Worm (Caenorhabditis elegans) whole organism, L2 larva: Measurements from ENCODE around the gene C06B3.16.
A peak's percentile ranks its signal among the peaks of the same experiment; 100 is the strongest.

Experiments
- C34F6.9 ChIP-seq: fragments of 150-350 bp; optimal IDR thresholded peaks from 2 replicates; lab custom pipeline; 2014; ENCODE audit warnings: missing biosample characterization, missing genetic modification characterization
- R02D3.7 ChIP-seq: fragments of 150-350 bp; optimal IDR thresholded peaks from 2 replicates; lab custom pipeline; 2014; ENCODE audit warnings: missing biosample characterization, missing genetic modification characterization
- Y55F3AM.14 ChIP-seq: fragments of 200-800 bp; sonication (Bioruptor generic); optimal IDR thresholded peaks from 2 replicates; lab custom pipeline; 2018; ENCODE audit warnings: mild to moderate bottlenecking, missing genetic modification characterization, missing compliant biosample characterization
- alr-1 ChIP-seq: fragments of 150-350 bp; optimal IDR thresholded peaks from 2 replicates; lab custom pipeline; 2014; ENCODE audit warnings: missing biosample characterization, missing genetic modification characterization
- blmp-1 ChIP-seq: sonication (generic microtip); optimal IDR thresholded peaks from 2 replicates; lab custom pipeline; 2017; ENCODE audit warnings: missing genetic modification characterization, mild to moderate bottlenecking, missing compliant biosample characterization, antibody characterized with exemption, moderate library complexity; ENCODE audit not compliant: insufficient read depth
- ceh-16 ChIP-seq: fragments of 150-350 bp; optimal IDR thresholded peaks from 2 replicates; lab custom pipeline; 2014; ENCODE audit warnings: missing biosample characterization, missing genetic modification characterization
- crh-2 ChIP-seq: sonication (generic microtip); optimal IDR thresholded peaks from 2 replicates; lab custom pipeline; 2017; ENCODE audit warnings: missing biosample characterization, missing genetic modification characterization
- fos-1 ChIP-seq: fragments of 150-350 bp; optimal IDR thresholded peaks from 2 replicates; lab custom pipeline; 2014; ENCODE audit warnings: missing biosample characterization, missing genetic modification characterization
- gmeb-1 ChIP-seq: fragments of 150-350 bp; optimal IDR thresholded peaks from 2 replicates; lab custom pipeline; 2014; ENCODE audit warnings: missing biosample characterization, missing genetic modification characterization
- lsy-2 ChIP-seq, 2 experiments: fragments of 150-350 bp in 1 of 2; sonication (generic microtip) in 1 of 2; optimal IDR thresholded peaks; 2 replicates each; lab custom pipeline; 2014 to 2017; ENCODE audit warnings: missing biosample characterization in 2 of 2, missing genetic modification characterization in 2 of 2
- nhr-10 ChIP-seq: sonication (generic microtip); optimal IDR thresholded peaks from 2 replicates; lab custom pipeline; 2017; ENCODE audit warnings: missing biosample characterization, missing genetic modification characterization
- nhr-11 ChIP-seq: fragments of 150-350 bp; optimal IDR thresholded peaks from 2 replicates; lab custom pipeline; 2014; ENCODE audit warnings: missing biosample characterization, missing genetic modification characterization
- nhr-129 ChIP-seq: fragments of 150-350 bp; optimal IDR thresholded peaks from 2 replicates; lab custom pipeline; 2014; ENCODE audit warnings: missing biosample characterization, missing genetic modification characterization
- nhr-21 ChIP-seq: fragments of 150-350 bp; optimal IDR thresholded peaks from 2 replicates; lab custom pipeline; 2014; ENCODE audit warnings: missing biosample characterization, missing genetic modification characterization
- nhr-23 ChIP-seq: fragments of 150-350 bp; optimal IDR thresholded peaks from 2 replicates; lab custom pipeline; 2014; ENCODE audit warnings: missing biosample characterization, missing genetic modification reagents, missing genetic modification characterization
- nhr-25 ChIP-seq: fragments of 150-350 bp; sonication (generic microtip); optimal IDR thresholded peaks from 3 replicates; lab custom pipeline; 2014; ENCODE audit warnings: missing biosample characterization, missing genetic modification characterization
- nhr-6 ChIP-seq: fragments of 150-350 bp; optimal IDR thresholded peaks from 2 replicates; lab custom pipeline; 2014; ENCODE audit warnings: missing biosample characterization, missing genetic modification characterization
- peb-1 ChIP-seq: fragments of 150-350 bp; optimal IDR thresholded peaks from 2 replicates; lab custom pipeline; 2014; ENCODE audit warnings: missing biosample characterization, missing genetic modification characterization
- sem-4 ChIP-seq: fragments of 150-350 bp; optimal IDR thresholded peaks from 2 replicates; lab custom pipeline; 2014; ENCODE audit warnings: missing biosample characterization, missing genetic modification reagents, missing genetic modification characterization
- sma-9 ChIP-seq, 2 experiments: fragments of 150-350 bp in 1 of 2; sonication (generic microtip) in 1 of 2; optimal IDR thresholded peaks; 2 replicates each; lab custom pipeline; 2014 to 2016; ENCODE audit warnings: missing genetic modification characterization in 2 of 2, mild to moderate bottlenecking in 1 of 2, missing biosample characterization in 1 of 2, missing compliant biosample characterization in 1 of 2, missing genetic modification reagents in 1 of 2, moderate library complexity in 1 of 2
- snpc-4 ChIP-seq: fragments of 150-350 bp; optimal IDR thresholded peaks from 2 replicates; lab custom pipeline; 2014; ENCODE audit warnings: missing biosample characterization, missing genetic modification characterization
- zag-1 ChIP-seq: fragments of 150-350 bp; optimal IDR thresholded peaks from 2 replicates; lab custom pipeline; 2014; ENCODE audit warnings: missing biosample characterization, missing genetic modification characterization
- ztf-1 ChIP-seq: fragments of 200-800 bp; sonication (Bioruptor generic); conservative IDR thresholded peaks from 2 replicates; pipeline ENCODE4 v1.3.6; 2022; ENCODE audit warnings: missing genetic modification characterization, missing compliant biosample characterization
- ztf-11 ChIP-seq: sonication (generic microtip); optimal IDR thresholded peaks from 2 replicates; lab custom pipeline; 2017; ENCODE audit warnings: missing biosample characterization, missing genetic modification characterization
- ztf-4 ChIP-seq: fragments of 150-350 bp; optimal IDR thresholded peaks from 2 replicates; lab custom pipeline; 2014; ENCODE audit warnings: missing biosample characterization, missing genetic modification characterization

Gene C06B3.16

ce11 chrV:13963279-13963976 is 32.1 kb downstream of the C06B3.16 start, which contains the start of gene sao-1:
Gene sao-1 (plus strand): TSS chrV:13963926.
- peak; percentile 13 for TF ChIP-seq sma-9 (GFP tag; optimal IDR thresholded peaks at IDR 0.05; lab: Kevin White, UChicago)
- TF ChIP-seq sma-9 (tag; optimal IDR thresholded peaks at IDR 0.05; lab: Kevin White, UChicago) = no peak
- TF ChIP-seq C34F6.9 (tag; lab: Kevin White, UChicago) = no peak
- peak; percentile 98 for TF ChIP-seq blmp-1

- TF ChIP-seq ztf-4 = no peak
- TF ChIP-seq sem-4 (tag; lab: Kevin White, UChicago) = no peak
- TF ChIP-seq lsy-2 (tag; optimal IDR thresholded peaks at IDR 0.05; lab: Kevin White, UChicago) = no peak
- no peak for TF ChIP-seq nhr-10 (tag; lab: Kevin White, UChicago)
Observed at ce11 chrV:13980807-13981206, 49.5 kb downstream of the C06B3.16 start, which contains the start of gene eol-1. Gene eol-1 (minus strand): TSS chrV:13980907.

ce11 chrV:13981677-13982076 is 50.4 kb downstream of the C06B3.16 start:
- TF ChIP-seq sma-9 (GFP tag; optimal IDR thresholded peaks at IDR 0.05; lab: Kevin White, UChicago) = no peak
- no peak for TF ChIP-seq sma-9 (tag; optimal IDR thresholded peaks at IDR 0.05; lab: Kevin White, UChicago)
- TF ChIP-seq sem-4 (tag; lab: Kevin White, UChicago) = no peak
- TF ChIP-seq alr-1 = no peak
- TF ChIP-seq nhr-21 (tag; lab: Kevin White, UChicago) = no peak
- no peak for TF ChIP-seq R02D3.7 (tag; lab: Kevin White, UChicago)
- TF ChIP-seq snpc-4 (tag; lab: Kevin White, UChicago) = no peak
- no peak for TF ChIP-seq zag-1 (tag; lab: Kevin White, UChicago)
- TF ChIP-seq nhr-11 (tag; lab: Kevin White, UChicago) = no peak
- TF ChIP-seq crh-2 (tag; lab: Kevin White, UChicago) = no peak
- TF ChIP-seq ztf-11 (tag; lab: Kevin White, UChicago) = no peak
- no peak for TF ChIP-seq fos-1 (tag; lab: Kevin White, UChicago)
- no peak for TF ChIP-seq nhr-129
- TF ChIP-seq gmeb-1 (tag; lab: Kevin White, UChicago) = no peak
- TF ChIP-seq nhr-23 (tag; lab: Kevin White, UChicago) = no peak
- no peak for TF ChIP-seq ztf-1 (GFP tag; lab: Robert Waterston, UW)
- no peak for TF ChIP-seq peb-1 (tag; lab: Kevin White, UChicago)
- TF ChIP-seq Y55F3AM.14 (GFP tag; lab: Kevin White, UChicago) = no peak
- TF ChIP-seq nhr-6 (tag; lab: Kevin White, UChicago) = no peak
- TF ChIP-seq nhr-25 = no peak
- no peak for TF ChIP-seq ceh-16 (tag; lab: Kevin White, UChicago)
